Fruit fly (Drosophila melanogaster): Measurements from ENCODE around the gene CG9386.

The CG9386 gene

DNA sequence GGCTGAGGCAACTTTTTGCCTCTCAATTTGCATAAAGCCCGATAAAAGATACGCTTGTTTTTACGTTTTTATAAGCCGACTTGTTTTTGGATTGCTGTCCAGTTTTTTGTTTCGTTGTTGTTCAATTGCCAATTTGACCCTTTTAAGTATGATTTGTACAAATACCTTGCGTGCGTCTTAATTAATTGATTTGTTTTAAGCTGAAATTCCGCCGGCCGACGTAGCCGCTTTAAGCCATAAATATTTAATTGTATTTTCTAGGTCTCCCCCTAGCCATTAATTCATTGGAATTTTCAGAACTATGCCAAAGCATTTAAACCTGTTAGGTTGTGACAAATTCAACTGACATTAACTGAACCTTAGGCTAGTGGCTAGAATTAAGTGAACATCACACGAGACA, 41.4 kb upstream of the CG9386 start:
- TF ChIP-seq N (GFP tag; optimal IDR thresholded peaks at IDR 0.05) = no peak
- no peak for TF ChIP-seq pan (optimal IDR thresholded peaks at IDR 0.05)
- no peak for TF ChIP-seq OdsH (GFP tag; optimal IDR thresholded peaks at IDR 0.05)
- TF ChIP-seq CG9705 (GFP tag; optimal IDR thresholded peaks at IDR 0.05) = no peak
- TF ChIP-seq Mio (GFP tag; optimal IDR thresholded peaks at IDR 0.05) = no peak
- no peak for TF ChIP-seq ey (GFP tag; optimal IDR thresholded peaks at IDR 0.05)
- TF ChIP-seq Dfd (GFP tag; optimal IDR thresholded peaks at IDR 0.05) = no peak
- TF ChIP-seq Dif (GFP tag; optimal IDR thresholded peaks at IDR 0.05; ENCODE audit: partially characterized antibody) = no peak
- TF ChIP-seq sv (GFP tag; optimal IDR thresholded peaks at IDR 0.05) = no peak
- no peak for TF ChIP-seq psq (GFP tag; optimal IDR thresholded peaks at IDR 0.05)
- TF ChIP-seq Sp1 (GFP tag; optimal IDR thresholded peaks at IDR 0.05) = no peak
- no peak for TF ChIP-seq jim (GFP tag; optimal IDR thresholded peaks at IDR 0.05)
- no peak for TF ChIP-seq dmrt93B (GFP tag; optimal IDR thresholded peaks at IDR 0.05)
- no peak for TF ChIP-seq sage (GFP tag; optimal IDR thresholded peaks at IDR 0.05)
- TF ChIP-seq Rel (GFP tag; optimal IDR thresholded peaks at IDR 0.05) = no peak
- TF ChIP-seq Rel (tag; optimal IDR thresholded peaks at IDR 0.05) = no peak

DNA sequence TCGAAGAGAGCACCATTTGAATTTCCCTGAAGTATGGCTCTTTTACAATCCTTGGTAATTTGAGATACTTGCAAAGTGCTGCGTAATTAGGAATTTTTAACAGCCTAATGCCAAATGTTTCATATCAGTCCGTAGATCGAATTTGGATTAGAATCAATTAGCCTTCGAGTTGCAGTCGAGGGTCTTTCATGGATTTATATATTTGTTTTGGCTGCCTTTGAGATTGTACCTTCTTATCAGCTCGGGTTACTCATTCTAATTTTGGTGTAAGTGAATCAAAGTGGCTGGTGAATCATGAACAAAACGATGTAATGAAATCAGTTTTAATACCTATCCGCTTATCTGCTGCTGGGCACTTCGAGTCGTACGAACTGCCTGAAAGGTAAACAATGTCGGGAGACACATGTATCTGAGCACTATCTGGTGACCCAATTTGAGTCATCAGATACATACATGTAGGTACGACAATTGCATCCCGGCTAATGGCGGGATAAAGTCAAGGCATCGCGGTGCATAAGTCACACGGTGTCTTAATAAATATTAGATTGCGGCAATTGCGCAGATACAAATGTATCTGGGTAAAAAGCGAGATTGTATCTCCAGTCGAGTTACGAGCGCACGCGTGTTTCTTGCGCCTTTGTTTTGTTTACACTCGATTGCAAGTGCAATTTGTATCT, 40.6 kb upstream of the CG9386 start:
- TF ChIP-seq Hnf4 (GFP tag; optimal IDR thresholded peaks at IDR 0.05) = no peak

- TF ChIP-seq jim (GFP tag; optimal IDR thresholded peaks at IDR 0.05) (no peak), N (GFP tag; optimal IDR thresholded peaks at IDR 0.05) (no peak), Rel (GFP tag; optimal IDR thresholded peaks at IDR 0.05) (no peak), Rel (tag; optimal IDR thresholded peaks at IDR 0.05) (no peak)
Measured at dm6 chr3R:9594839-9595238, 39.6 kb upstream of the CG9386 start.

DNA sequence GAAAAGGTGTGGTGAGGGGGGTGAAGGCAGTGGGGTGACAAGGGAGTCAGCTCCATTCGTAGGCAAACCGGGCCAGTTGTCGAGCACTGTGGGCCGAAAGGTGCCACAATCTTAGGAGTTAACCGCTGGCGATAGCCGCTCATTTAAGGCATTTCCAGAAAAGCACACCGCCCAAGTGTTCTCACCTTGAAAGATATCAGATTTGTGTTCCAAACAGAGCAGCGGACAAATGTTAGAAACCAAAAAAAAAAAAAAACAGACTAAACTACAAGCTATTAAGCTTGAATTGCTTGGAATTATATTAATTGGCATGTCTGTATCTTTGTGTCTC, 39.0 kb upstream of the CG9386 start:
- TF ChIP-seq Vsx2 (GFP tag; optimal IDR thresholded peaks at IDR 0.05; ENCODE audit: partially characterized antibody) (no peak), rgr (GFP tag; optimal IDR thresholded peaks at IDR 0.05) (no peak), CG32264 (GFP tag; optimal IDR thresholded peaks at IDR 0.05) (no peak), sage (GFP tag; optimal IDR thresholded peaks at IDR 0.05) (no peak), usp (GFP tag; optimal IDR thresholded peaks at IDR 0.05) (no peak), br (GFP tag; optimal IDR thresholded peaks at IDR 0.05) (no peak), dmrt93B (GFP tag; optimal IDR thresholded peaks at IDR 0.05) (no peak), h (GFP tag; optimal IDR thresholded peaks at IDR 0.05) (no peak), OdsH (GFP tag; optimal IDR thresholded peaks at IDR 0.05) (no peak), psq (GFP tag; optimal IDR thresholded peaks at IDR 0.05) (no peak), sv (GFP tag; optimal IDR thresholded peaks at IDR 0.05) (no peak), Dfd (GFP tag; optimal IDR thresholded peaks at IDR 0.05) (no peak), Myc (optimal IDR thresholded peaks at IDR 0.05) (no peak), GATAd (GFP tag; optimal IDR thresholded peaks at IDR 0.05) (no peak)

DNA sequence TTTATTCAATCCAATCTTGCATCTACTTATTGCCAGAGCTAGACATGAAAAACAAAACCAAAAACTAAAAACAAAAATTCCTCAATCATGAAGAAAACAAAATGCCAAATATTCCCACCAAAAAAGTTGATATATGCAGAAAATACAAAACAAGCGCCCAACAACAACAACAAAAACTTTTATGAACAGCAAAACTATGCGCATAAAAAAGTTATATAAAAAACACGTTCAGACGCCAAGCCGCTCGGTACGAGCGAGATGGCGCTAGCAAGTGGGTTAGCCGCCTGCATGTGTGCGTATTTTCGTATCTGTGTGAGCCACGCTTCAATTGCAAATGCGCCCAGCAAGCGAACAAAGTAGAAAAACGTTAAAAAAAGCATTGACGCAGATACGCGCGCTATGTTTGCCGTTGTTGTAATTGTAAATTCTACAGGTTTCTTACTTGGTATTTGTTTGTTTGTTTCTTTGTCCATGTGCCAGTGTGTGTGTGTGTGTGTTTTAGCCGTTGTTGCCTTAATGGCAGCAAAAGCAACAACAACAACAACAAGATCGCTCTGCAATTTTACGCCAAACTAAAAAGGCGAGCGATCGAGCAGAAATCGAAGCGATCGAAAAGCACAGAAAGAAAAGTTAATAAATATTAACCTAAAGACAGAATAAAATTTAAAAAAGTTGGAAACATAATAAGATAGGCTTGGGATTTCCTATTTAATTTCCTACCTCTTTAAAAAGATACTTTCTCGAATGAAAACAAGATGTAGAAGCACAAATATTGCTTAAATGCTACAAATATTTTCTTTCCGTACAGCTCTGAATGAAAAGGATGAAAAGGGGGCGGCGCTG, 38.4 kb upstream of the CG9386 start:
- TF ChIP-seq foxo (GFP tag; optimal IDR thresholded peaks at IDR 0.05) = peak in 1 of 2 experiments; percentile 28
- no peak for TF ChIP-seq Hr83 (GFP tag; optimal IDR thresholded peaks at IDR 0.05; ENCODE audit: poor library complexity, severe bottlenecking)
- peak; percentile 12 for TF ChIP-seq fru (GFP tag; optimal IDR thresholded peaks at IDR 0.05)

DNA sequence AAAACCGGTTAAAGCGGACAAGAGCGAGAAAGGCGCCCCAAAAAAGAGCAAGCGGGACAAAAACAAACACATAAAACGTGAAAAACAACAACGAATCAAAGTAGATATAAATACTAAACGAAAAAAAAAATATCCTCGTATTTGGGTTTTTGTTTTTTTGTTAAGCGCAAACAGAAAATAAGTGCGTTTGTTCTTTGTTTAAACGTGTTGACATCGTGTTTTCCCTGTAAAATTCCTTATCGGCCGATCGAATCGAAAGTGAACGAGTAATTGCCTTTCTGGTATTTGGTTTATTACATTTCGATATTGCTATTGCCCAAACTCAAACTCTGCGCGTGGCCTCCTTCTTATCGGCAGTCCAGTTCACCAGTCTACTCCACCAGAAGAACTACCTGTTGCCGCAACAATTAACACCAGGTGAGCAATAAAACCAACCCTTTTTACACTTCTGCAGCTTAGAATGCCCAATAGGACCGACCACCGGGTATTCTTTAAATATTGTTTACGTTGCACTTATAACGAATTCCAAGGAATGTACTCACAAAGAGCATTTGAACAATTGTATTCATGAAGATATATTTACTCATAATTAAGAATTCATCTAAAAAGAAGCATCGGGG, 36.7 kb upstream of the CG9386 start:
- TF ChIP-seq Jra (GFP tag; optimal IDR thresholded peaks at IDR 0.05) (no peak), Hnf4 (GFP tag; optimal IDR thresholded peaks at IDR 0.05) (no peak), ey (GFP tag; optimal IDR thresholded peaks at IDR 0.05) (no peak), br (GFP tag; optimal IDR thresholded peaks at IDR 0.05) (no peak), Abd-B (GFP tag; optimal IDR thresholded peaks at IDR 0.05) (no peak), CrebA (GFP tag; optimal IDR thresholded peaks at IDR 0.05; ENCODE audit: borderline replicate concordance) (no peak), foxo (GFP tag; optimal IDR thresholded peaks at IDR 0.05) (no peak), sv (GFP tag; optimal IDR thresholded peaks at IDR 0.05) (no peak), CG9705 (GFP tag; optimal IDR thresholded peaks at IDR 0.05) (no peak), jim (GFP tag; optimal IDR thresholded peaks at IDR 0.05) (no peak)

Measured in whole organism, wandering third instar larva.